Fruit fly (Drosophila melanogaster): Measurements from ENCODE around the gene Ent2.

Ent2 gene

dm6 chr2L:6612477-6613004 is 50.4 kb downstream of the Ent2 start (continued):
- TF ChIP-seq gsb (GFP tag; IDR thresholded peaks at IDR 0.05) (peak; percentile 100), Dip2 (GFP tag; IDR thresholded peaks at IDR 0.05) (peak; percentile 88), CG1832 (GFP tag; optimal IDR thresholded peaks at IDR 0.05) (peak; percentile 56), fd96Cb (tag; optimal IDR thresholded peaks at IDR 0.05) (peak; percentile 100), eve (GFP tag; optimal IDR thresholded peaks at IDR 0.05) (peak; percentile 43 to 100), gcm2 (GFP tag; optimal IDR thresholded peaks at IDR 0.05) (peak; percentile 100), CG17328 (GFP tag; IDR thresholded peaks at IDR 0.05) (peak; percentile 100), pum (GFP tag; optimal IDR thresholded peaks at IDR 0.05) (peak; percentile 100), Bdp1 (GFP tag; optimal IDR thresholded peaks at IDR 0.05) (peak; percentile 98), CG15073 (GFP tag; optimal IDR thresholded peaks at IDR 0.05) (peak; percentile 95), CG9932 (GFP tag; IDR thresholded peaks at IDR 0.05) (peak; percentile 100), CG16779 (GFP tag; IDR thresholded peaks at IDR 0.05) (peak; percentile 100), CG10321 (GFP tag; IDR thresholded peaks at IDR 0.05) (peak; percentile 95), CG31388 (GFP tag; optimal IDR thresholded peaks at IDR 0.05) (peak; percentile 100), CG30020 (tag; optimal IDR thresholded peaks at IDR 0.05) (peak; percentile 95), CG10147 (GFP tag; optimal IDR thresholded peaks at IDR 0.05) (peak; percentile 100), CG3995 (GFP tag; optimal IDR thresholded peaks at IDR 0.05) (peak; percentile 96), fu2 (GFP tag; optimal IDR thresholded peaks at IDR 0.05) (peak; percentile 100), al (GFP tag; IDR thresholded peaks at IDR 0.05) (peak; percentile 100), CG2202 (tag; optimal IDR thresholded peaks at IDR 0.05) (peak; percentile 100), dmrt11E (tag; optimal IDR thresholded peaks at IDR 0.05) (peak; percentile 100), CTCF (GFP tag; optimal IDR thresholded peaks at IDR 0.05) (peak; percentile 86), Dll (GFP tag; IDR thresholded peaks at IDR 0.05; ENCODE audit: partially characterized antibody) (no peak), insv (GFP tag; optimal IDR thresholded peaks at IDR 0.05) (peak; percentile 92 to 96), HmgZ (tag; optimal IDR thresholded peaks at IDR 0.05) (peak; percentile 100), CG14014 (GFP tag; IDR thresholded peaks at IDR 0.05) (peak; percentile 100), BEAF-32 (GFP tag; optimal IDR thresholded peaks at IDR 0.05) (peak; percentile 55), CG13624 (GFP tag; optimal IDR thresholded peaks at IDR 0.05) (peak; percentile 100), CG15601 (tag; optimal IDR thresholded peaks at IDR 0.05) (peak; percentile 100), dan (GFP tag; IDR thresholded peaks at IDR 0.05) (peak; percentile 99), ac (GFP tag; optimal IDR thresholded peaks at IDR 0.05) (peak; percentile 100), CG2712 (tag; optimal IDR thresholded peaks at IDR 0.05) (peak; percentile 100), caup (GFP tag; optimal IDR thresholded peaks at IDR 0.05; ENCODE audit: severe bottlenecking) (peak; percentile 100), B-H1 (GFP tag; IDR thresholded peaks at IDR 0.05) (peak; percentile 100), az2 (GFP tag; optimal IDR thresholded peaks at IDR 0.05) (peak; percentile 100), Sin3A (optimal IDR thresholded peaks at IDR 0.05) (no peak), sim (GFP tag; IDR thresholded peaks at IDR 0.05) (peak; percentile 100), CG10959 (GFP tag; IDR thresholded peaks at IDR 0.05) (peak; percentile 100), CG1647 (GFP tag; optimal IDR thresholded peaks at IDR 0.05) (peak; percentile 100), Hr39 (optimal IDR thresholded peaks at IDR 0.05) (no peak), Ptx1 (GFP tag; IDR thresholded peaks at IDR 0.05) (peak; percentile 100), Sry-δ (GFP tag; optimal IDR thresholded peaks at IDR 0.05) (peak; percentile 92), Dp (GFP tag; optimal IDR thresholded peaks at IDR 0.05) (peak; percentile 64), Dad (GFP tag; optimal IDR thresholded peaks at IDR 0.05) (peak; percentile 100), nerfin-2 (GFP tag; IDR thresholded peaks at IDR 0.05; ENCODE audit: partially characterized antibody) (no peak), pfk (GFP tag; optimal IDR thresholded peaks at IDR 0.05) (peak; percentile 90), unpg (GFP tag; optimal IDR thresholded peaks at IDR 0.05) (peak; percentile 100), Abd-B (GFP tag; optimal IDR thresholded peaks at IDR 0.05) (peak; percentile 100), fru (optimal IDR thresholded peaks at IDR 0.05) (no peak), Scr (GFP tag; IDR thresholded peaks at IDR 0.05; ENCODE audit: partially characterized antibody) (peak; percentile 36)

All from whole organism, embryonic.